Fruit fly (Drosophila melanogaster): ENCODE results near the gene CG12990.

- TF ChIP-seq CG32264 (GFP tag; optimal IDR thresholded peaks at IDR 0.05) (no peak), OdsH (GFP tag; optimal IDR thresholded peaks at IDR 0.05) (no peak), lola (GFP tag; optimal IDR thresholded peaks at IDR 0.05) (no peak), Vsx2 (GFP tag; optimal IDR thresholded peaks at IDR 0.05; ENCODE audit: partially characterized antibody) (no peak), usp (GFP tag; optimal IDR thresholded peaks at IDR 0.05) (no peak), dmrt93B (GFP tag; optimal IDR thresholded peaks at IDR 0.05) (no peak), psq (GFP tag; optimal IDR thresholded peaks at IDR 0.05) (no peak), pan (optimal IDR thresholded peaks at IDR 0.05) (no peak), tai (GFP tag; optimal IDR thresholded peaks at IDR 0.05) (no peak), jim (GFP tag; optimal IDR thresholded peaks at IDR 0.05) (no peak), dl (GFP tag; optimal IDR thresholded peaks at IDR 0.05; ENCODE audit: insufficient read depth in 1 of 2, partially characterized antibody in 2 of 2) (no peak), HLH106 (tag; optimal IDR thresholded peaks at IDR 0.05) (no peak)
Observed at dm6 chrX:17716814-17717565, 45.3 kb upstream of the CG12990 start.
